Fruit fly (Drosophila melanogaster): Measurements from ENCODE around the gene CG12684.

- TF ChIP-seq CG1620 (GFP tag; optimal IDR thresholded peaks at IDR 0.05) (peak; percentile 51), toe (GFP tag; optimal IDR thresholded peaks at IDR 0.05) (peak; percentile 62), cic (GFP tag; optimal IDR thresholded peaks at IDR 0.05) (peak; percentile 10), cnc (optimal IDR thresholded peaks at IDR 0.05) (no peak), Crg-1 (GFP tag; optimal IDR thresholded peaks at IDR 0.05) (peak; percentile 56), bab1 (GFP tag; optimal IDR thresholded peaks at IDR 0.05) (peak; percentile 73), pad (GFP tag; optimal IDR thresholded peaks at IDR 0.05) (peak; percentile 38), CG7101 (tag; optimal IDR thresholded peaks at IDR 0.05) (peak; percentile 56), CG14711 (tag; optimal IDR thresholded peaks at IDR 0.05) (peak; percentile 61), tj (GFP tag; optimal IDR thresholded peaks at IDR 0.05) (peak; percentile 35), CG11617 (GFP tag; optimal IDR thresholded peaks at IDR 0.05) (peak; percentile 52), CG12768 (GFP tag; optimal IDR thresholded peaks at IDR 0.05) (no peak)
Measured at dm6 chrX:4540430-4540932, 31.2 kb downstream of the CG12684 start, which contains the start of the genes rb and CHOp24.
